Fruit fly (Drosophila melanogaster) S2 (cell line): ENCODE results near the gene CG32176.

Experiments
- CG8478 ChIP-seq: fragments of >200 bp; optimal IDR thresholded peaks from 2 replicates; lab custom pipeline; 2018
- CTCF ChIP-seq, 2 experiments: fragments of >200 bp; optimal IDR thresholded peaks; 2 replicates each; lab custom pipeline; 2018

DNA sequence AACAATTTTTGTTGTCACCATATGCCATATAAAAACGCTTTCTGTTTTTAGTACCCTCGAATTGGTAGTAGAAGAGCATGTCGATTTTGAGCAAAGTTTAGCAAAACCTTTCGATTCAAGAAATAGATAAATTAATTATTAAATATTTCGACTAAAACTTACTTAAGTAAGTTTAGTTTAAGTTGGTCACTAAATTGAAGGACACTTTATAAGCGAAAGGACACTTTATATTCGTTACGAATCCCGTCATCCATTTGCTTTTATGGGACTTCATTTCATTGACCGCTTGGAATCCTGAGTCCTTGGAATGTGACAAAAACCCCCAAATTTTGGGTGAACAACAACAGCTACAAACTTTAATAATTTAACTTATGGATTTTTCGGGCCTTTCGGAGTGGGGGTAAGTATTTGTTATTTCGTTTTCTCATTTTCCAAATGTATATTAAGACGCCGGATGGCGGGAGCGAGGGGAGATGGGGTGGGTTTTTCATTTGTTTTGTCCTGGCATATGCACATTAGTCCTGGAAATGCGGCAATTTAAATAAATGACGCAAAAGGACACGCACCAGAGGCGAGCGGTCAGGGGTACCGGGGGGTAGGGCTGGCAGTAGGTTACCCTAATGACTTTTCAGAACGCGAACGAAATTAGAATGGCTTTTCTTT, 25.3 kb downstream of the CG32176 start:
- TF ChIP-seq CG8478 (no peak), CTCF (optimal IDR thresholded peaks at IDR 0.05; lab: Kevin White, UChicago) (no peak)
